Worm (Caenorhabditis elegans): ENCODE data around the gene B0336.13.

B0336.13 gene

DNA sequence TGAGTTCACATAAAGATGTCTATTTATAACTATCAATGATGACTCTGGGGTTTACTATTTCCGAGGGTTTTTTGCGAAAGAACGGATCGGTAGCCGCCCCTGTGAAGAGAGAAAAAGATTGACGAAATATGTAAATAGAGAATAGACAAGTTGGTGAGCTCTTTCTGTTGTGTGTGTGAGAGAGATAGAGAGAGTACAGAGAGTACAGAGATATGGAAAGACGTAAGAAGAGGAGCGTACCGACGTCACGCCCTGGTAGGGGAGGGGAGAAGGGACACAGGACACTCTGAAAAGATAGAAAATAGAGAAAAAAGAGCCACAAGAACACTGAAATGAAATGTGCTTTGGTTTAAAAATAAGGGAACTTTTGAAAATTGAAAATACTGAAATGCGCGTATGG is 5.6 kb upstream of the B0336.13 start (continued):
- TF ChIP-seq nhr-111 (GFP tag; optimal IDR thresholded peaks at IDR 0.05) = no peak
- TF ChIP-seq nhr-6 (tag; optimal IDR thresholded peaks at IDR 0.05) = no peak
- TF ChIP-seq nhr-76 (tag; optimal IDR thresholded peaks at IDR 0.05) = no peak
- TF ChIP-seq ztf-7 (tag; optimal IDR thresholded peaks at IDR 0.05) = no peak
- peak; percentile 44 for TF ChIP-seq rbr-2 (tag; optimal IDR thresholded peaks at IDR 0.05)

DNA sequence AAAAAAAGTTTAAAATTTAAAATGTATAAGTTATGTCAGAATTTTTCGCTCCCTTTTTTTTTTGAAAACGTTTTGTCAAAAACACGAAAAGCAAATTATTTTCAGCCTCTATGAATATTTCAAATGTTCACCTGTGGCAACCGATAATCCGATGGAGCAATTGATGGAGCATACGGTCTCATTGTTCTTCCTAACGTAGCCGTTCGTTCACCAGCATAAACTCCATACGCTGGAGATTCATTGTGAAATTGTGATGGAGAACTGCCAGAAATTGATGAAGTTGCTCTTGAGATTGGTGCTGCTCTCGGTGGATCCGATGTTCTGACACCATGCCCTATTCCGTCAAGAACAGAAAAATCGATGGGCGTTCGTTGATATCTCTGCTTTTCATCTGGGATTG is 2.0 kb upstream of the B0336.13 start:
- TF ChIP-seq unc-62 (GFP tag; optimal IDR thresholded peaks at IDR 0.05 in 1 of 2) (peak in 1 of 2 experiments; percentile 92), unc-62 (tag; optimal IDR thresholded peaks at IDR 0.05) (no peak), hlh-30 (tag; optimal IDR thresholded peaks at IDR 0.05; ENCODE audit: insufficient read depth) (no peak), spr-3 (GFP tag; optimal IDR thresholded peaks at IDR 0.05) (no peak), F44E2.7 (GFP tag; IDR thresholded peaks at IDR 0.05) (0 out of 2 replicates have a peak, but pooled peaks have one; percentile 21), daf-19 (GFP tag; conservative IDR thresholded peaks at IDR 0.05) (no peak), mdt-29 (GFP tag; IDR thresholded peaks at IDR 0.05) (no peak), madf-9 (GFP tag; conservative IDR thresholded peaks at IDR 0.05) (no peak)

DNA sequence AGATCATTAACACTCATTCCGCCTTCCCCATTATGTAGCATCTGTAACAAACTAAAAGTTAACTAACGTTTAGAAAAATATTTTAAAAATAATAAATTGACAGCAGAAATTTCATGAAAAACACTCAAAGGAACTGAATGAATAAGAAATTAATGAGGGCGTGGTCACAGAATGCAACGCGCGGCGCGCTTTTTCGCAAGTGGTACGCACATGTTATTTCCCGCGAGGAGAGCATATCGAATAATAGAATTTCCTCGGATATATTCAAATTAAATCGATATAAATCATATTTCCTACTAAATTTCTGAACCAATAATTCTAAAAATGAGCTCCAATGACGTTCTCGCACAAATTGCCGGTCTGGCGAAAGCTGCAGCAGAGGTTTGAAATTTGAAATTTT is 1.1 kb upstream of the B0336.13 start, which contains the start of the genes abi-1 and arle-14:
abi-1 (minus strand) TSS at position 51 of the 400 bp plus-strand sequence.
arle-14 (plus strand) TSS at position 217 of the 400 bp plus-strand sequence.
- TF ChIP-seq nhr-6 (tag; optimal IDR thresholded peaks at IDR 0.05) (peak; percentile 12), hif-1 (tag; optimal IDR thresholded peaks at IDR 0.05) (no peak), lin-1 (GFP tag; IDR thresholded peaks at IDR 0.05) (no peak), rbr-2 (tag; optimal IDR thresholded peaks at IDR 0.05) (peak; percentile 13), dmd-6 (GFP tag; IDR thresholded peaks at IDR 0.05) (no peak), Y5F2A.4 (GFP tag; optimal IDR thresholded peaks at IDR 0.05) (no peak), mes-2 (tag; optimal IDR thresholded peaks at IDR 0.05; ENCODE audit: poor library complexity, severe bottlenecking) (peak; percentile 71), egl-43 (GFP tag; IDR thresholded peaks at IDR 0.05) (no peak), hlh-30 (tag; optimal IDR thresholded peaks at IDR 0.05; ENCODE audit: insufficient read depth) (peak; percentile 17), daf-16 (GFP tag; optimal IDR thresholded peaks at IDR 0.05) (no peak), daf-16 (tag; optimal IDR thresholded peaks at IDR 0.05) (peak; percentile 12), dpl-1 (GFP tag; optimal IDR thresholded peaks at IDR 0.05) (peak; percentile 9), sdz-12 (GFP tag; optimal IDR thresholded peaks at IDR 0.05) (no peak), lin-38 (GFP tag; IDR thresholded peaks at IDR 0.05) (0 out of 2 replicates have a peak, but pooled peaks have one; percentile 25)

- TF ChIP-seq Y5F2A.4 (GFP tag; optimal IDR thresholded peaks at IDR 0.05) (no peak), attf-4 (tag; optimal IDR thresholded peaks at IDR 0.05) (no peak), nhr-6 (tag; optimal IDR thresholded peaks at IDR 0.05) (no peak), aha-1 (tag) (peak; percentile 27), arid-1 (GFP tag; conservative IDR thresholded peaks at IDR 0.05) (no peak), daf-8 (GFP tag; IDR thresholded peaks at IDR 0.05) (no peak), tag-97 (GFP tag; IDR thresholded peaks at IDR 0.05) (no peak), ztf-11 (tag; optimal IDR thresholded peaks at IDR 0.05) (no peak)
Observed at ce11 chrIII:5697266-5697665, 3.4 kb downstream of the B0336.13 start, which contains the start of gene B0336.7. B0336.7 (minus strand) TSS chrIII:5697366.

DNA sequence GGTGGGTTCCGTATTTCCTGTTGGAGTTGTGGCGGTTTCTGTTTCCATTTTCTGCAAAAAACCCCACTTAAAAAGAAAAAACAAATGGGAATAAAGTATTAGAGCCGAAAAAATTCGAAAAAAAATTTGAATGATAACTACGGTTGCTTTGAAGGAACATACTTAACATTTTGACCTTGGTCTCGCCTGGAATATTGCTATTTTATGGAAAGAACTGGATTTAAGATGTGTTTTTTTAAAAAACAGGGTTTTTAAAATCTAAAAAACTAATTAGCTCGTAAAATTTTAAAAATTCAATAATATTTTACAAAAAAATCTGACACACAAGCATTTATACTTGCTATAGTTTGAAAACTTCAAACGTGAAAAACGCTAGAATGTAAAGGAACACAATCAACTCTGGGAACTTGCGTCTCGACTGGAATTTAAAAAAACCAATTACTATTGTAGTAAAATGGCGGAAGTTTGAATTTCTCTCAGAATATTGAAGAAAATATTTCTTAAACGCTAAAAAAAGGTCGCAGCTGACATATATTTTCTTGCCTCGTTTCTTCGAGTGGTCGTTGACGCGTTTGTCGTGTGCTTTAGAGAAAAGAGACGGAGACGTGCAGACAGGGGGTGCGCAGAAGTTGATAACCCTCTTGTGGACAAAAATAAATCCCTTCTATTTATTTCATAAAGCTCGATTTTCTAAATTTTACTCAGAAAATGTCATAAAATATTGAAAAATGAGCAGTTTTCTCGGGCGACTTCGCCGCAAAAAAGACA is 4.3 kb downstream of the B0336.13 start, which contains the start of the genes lgg-3 and rgs-5:
lgg-3 (minus strand) TSS at position 51 of the 768 bp plus-strand sequence.
rgs-5 (plus strand) TSS at position 593 of the 768 bp plus-strand sequence.
- no peak for TF ChIP-seq ZK546.5 (tag; optimal IDR thresholded peaks at IDR 0.05)
- TF ChIP-seq F44E2.7 (GFP tag; IDR thresholded peaks at IDR 0.05) = no peak
- peak in 1 of 2 experiments; percentile 22 for TF ChIP-seq hif-1 (tag; optimal IDR thresholded peaks at IDR 0.05)
- peak; percentile 52 for TF ChIP-seq hlh-11 (tag; optimal IDR thresholded peaks at IDR 0.05)
- TF ChIP-seq zip-11 (GFP tag; IDR thresholded peaks at IDR 0.05) = no peak
- no peak for TF ChIP-seq T26A8.4 (GFP tag; IDR thresholded peaks at IDR 0.05)
- no peak for TF ChIP-seq lin-39 (tag; optimal IDR thresholded peaks at IDR 0.05)
- no peak for TF ChIP-seq madf-9 (GFP tag; conservative IDR thresholded peaks at IDR 0.05)
- TF ChIP-seq F49E8.2 (tag; optimal IDR thresholded peaks at IDR 0.05; ENCODE audit: borderline replicate concordance) = peak; percentile 82
- TF ChIP-seq ztf-7 (tag; optimal IDR thresholded peaks at IDR 0.05) = no peak
- peak; percentile 60 for TF ChIP-seq mep-1 (tag; optimal IDR thresholded peaks at IDR 0.05)
- TF ChIP-seq R02D3.7 (tag; optimal IDR thresholded peaks at IDR 0.05) = no peak
- peak in 1 of 2 experiments; percentile 64 for TF ChIP-seq lsy-2 (tag; optimal IDR thresholded peaks at IDR 0.05)
- no peak for TF ChIP-seq daf-16 (GFP tag; optimal IDR thresholded peaks at IDR 0.05)
- TF ChIP-seq daf-16 (tag; optimal IDR thresholded peaks at IDR 0.05) = peak; percentile 8
- no peak for TF ChIP-seq zag-1 (tag; optimal IDR thresholded peaks at IDR 0.05)
- no peak for TF ChIP-seq daf-12 (tag; optimal IDR thresholded peaks at IDR 0.05)
- no peak for TF ChIP-seq ces-1 (GFP tag; optimal IDR thresholded peaks at IDR 0.05)
- TF ChIP-seq madf-5 (GFP tag; IDR thresholded peaks at IDR 0.05) = no peak
